Worm (Caenorhabditis elegans) whole organism, L4 larva: ENCODE measurements around the gene Y54H5A.2.
A peak's percentile ranks its signal among the peaks of the same experiment; 100 is the strongest.

Source experiments
- ama-1 ChIP-seq: fragments of 150-350 bp; optimal IDR thresholded peaks from 2 replicates; lab custom pipeline; 2014; ENCODE audit warnings: inconsistent platforms, mixed read lengths
- ces-1 ChIP-seq: fragments of 150-350 bp; sonication (generic microtip); optimal IDR thresholded peaks from 4 replicates; lab custom pipeline; 2014; ENCODE audit warnings: missing biosample characterization, missing genetic modification reagents, missing genetic modification characterization
- ctbp-1 ChIP-seq: fragments of 200-800 bp; sonication (Bioruptor generic); IDR thresholded peaks from 2 replicates; pipeline ENCODE4 v1.3.6; 2022; ENCODE audit warnings: missing genetic modification reagents, missing genetic modification characterization, missing compliant biosample characterization
- nhr-76 ChIP-seq: fragments of 150-350 bp; optimal IDR thresholded peaks from 2 replicates; lab custom pipeline; 2014; ENCODE audit warnings: missing biosample characterization, missing genetic modification characterization
- pha-4 ChIP-seq, 2 experiments: fragments of 150-350 bp in 1 of 2; fragments of 200-800 bp in 1 of 2; sonication (Bioruptor generic) in 1 of 2; IDR thresholded peaks in 1 of 2; optimal IDR thresholded peaks in 1 of 2; 2 replicates each; pipeline versions ENCODE4 v1.3.6 to Lab custom; 2014 to 2022; ENCODE audit warnings: missing genetic modification characterization in 2 of 2, missing genetic modification reagents in 2 of 2, missing biosample characterization in 1 of 2, missing compliant biosample characterization in 1 of 2
- pqm-1 ChIP-seq: sonication (generic microtip); optimal IDR thresholded peaks from 2 replicates; lab custom pipeline; 2017; ENCODE audit warnings: missing biosample characterization, missing genetic modification characterization
- skn-1 ChIP-seq: fragments of 150-350 bp; optimal IDR thresholded peaks from 2 replicates; lab custom pipeline; 2014; ENCODE audit warnings: missing biosample characterization, missing genetic modification characterization
- snpc-4 ChIP-seq: fragments of 150-350 bp; optimal IDR thresholded peaks from 2 replicates; lab custom pipeline; 2014; ENCODE audit warnings: missing biosample characterization, missing genetic modification characterization
- spr-1 ChIP-seq: sonication (generic microtip); optimal IDR thresholded peaks from 2 replicates; lab custom pipeline; 2016; ENCODE audit warnings: mild to moderate bottlenecking, missing genetic modification characterization, missing compliant biosample characterization
- unc-62 ChIP-seq, 3 experiments: fragments of 150-350 bp in 1 of 3; sonication (generic microtip); optimal IDR thresholded peaks in 2 of 3; peaks in 1 of 3; 1 replicate in 1 of 3; 2 replicates in 2 of 3; lab custom pipeline; 2014 to 2017; ENCODE audit warnings: missing biosample characterization in 3 of 3, missing genetic modification characterization in 3 of 3, missing genetic modification reagents in 3 of 3, missing genotype in 1 of 3

DNA sequence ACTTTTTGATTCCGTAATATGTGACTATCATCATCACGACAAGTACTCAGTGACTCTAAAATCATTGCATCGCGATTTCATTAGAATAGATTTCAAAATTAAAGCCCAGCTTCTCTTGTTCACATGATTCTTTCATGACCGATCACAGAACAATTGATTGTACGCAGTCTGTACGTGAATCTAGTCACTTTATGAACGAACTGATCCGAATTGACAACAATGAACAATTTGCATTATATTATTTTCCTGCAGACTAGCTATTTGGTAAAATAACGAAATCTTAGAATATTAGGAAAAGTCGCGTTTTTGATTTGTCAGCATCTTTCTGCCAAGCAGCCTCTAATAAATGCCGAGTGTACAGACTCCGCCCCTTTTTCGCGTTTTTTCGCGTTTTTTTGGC is 49.9 kb downstream of the Y54H5A.2 start:
- TF ChIP-seq snpc-4: no peak
- TF ChIP-seq pqm-1 (tag; lab: Kevin White, UChicago): no peak
- no peak for TF ChIP-seq nhr-76 (tag; lab: Kevin White, UChicago)
- TF ChIP-seq skn-1 (tag; lab: Kevin White, UChicago): no peak
- TF ChIP-seq pha-4 (GFP tag; IDR thresholded peaks at IDR 0.05; lab: Robert Waterston, UW): no peak
- no peak for TF ChIP-seq pha-4 (tag; optimal IDR thresholded peaks at IDR 0.05; lab: Kevin White, UChicago)
- no peak for TF ChIP-seq ctbp-1 (GFP tag; lab: Robert Waterston, UW)
- TF ChIP-seq unc-62 (GFP tag; optimal IDR thresholded peaks at IDR 0.05 in 1 of 2; lab: Kevin White, UChicago): peak in 1 of 2 experiments; percentile 60
- no peak for TF ChIP-seq unc-62 (tag; optimal IDR thresholded peaks at IDR 0.05; lab: Kevin White, UChicago)
- no peak for TF ChIP-seq ama-1 (lab: Kevin White, UChicago)
- TF ChIP-seq spr-1 (tag; lab: Kevin White, UChicago): no peak
- no peak for TF ChIP-seq ces-1
